Worm (Caenorhabditis elegans) whole organism, L1 larva: ENCODE measurements around the gene C28A5.6.
A peak's percentile ranks its signal among the peaks of the same experiment; 100 is the strongest.

Source experiments
- F16B12.6 ChIP-seq: fragments of 150-350 bp; optimal IDR thresholded peaks from 2 replicates; lab custom pipeline; 2014; ENCODE audit warnings: missing biosample characterization, missing genetic modification characterization
- dsc-1 ChIP-seq: sonication (generic microtip); optimal IDR thresholded peaks from 2 replicates; lab custom pipeline; 2016; ENCODE audit warnings: mild to moderate bottlenecking, missing genetic modification characterization, missing compliant biosample characterization
- fkh-8 ChIP-seq: sonication (generic microtip); optimal IDR thresholded peaks from 2 replicates; lab custom pipeline; 2016; ENCODE audit warnings: mild to moderate bottlenecking, missing genetic modification characterization, missing compliant biosample characterization
- grh-1 ChIP-seq: fragments of 200-800 bp; sonication (Bioruptor generic); IDR thresholded peaks from 2 replicates; pipeline ENCODE4 v1.3.6; 2022; ENCODE audit warnings: missing genetic modification reagents, missing genetic modification characterization, missing compliant biosample characterization
- irx-1 ChIP-seq: sonication (generic microtip); optimal IDR thresholded peaks from 2 replicates; lab custom pipeline; 2016; ENCODE audit warnings: missing genetic modification characterization, missing compliant biosample characterization
- lin-35 ChIP-seq, 2 experiments: fragments of 150-350 bp; optimal IDR thresholded peaks; 2 replicates each; lab custom pipeline; 2014; ENCODE audit warnings: missing biosample characterization in 2 of 2, missing genetic modification characterization in 2 of 2, missing genetic modification reagents in 2 of 2
- mef-2 ChIP-seq: fragments of 150-350 bp; optimal IDR thresholded peaks from 2 replicates; lab custom pipeline; 2014; ENCODE audit warnings: missing biosample characterization, missing genetic modification characterization
- nhr-19 ChIP-seq: fragments of 200-800 bp; sonication (Bioruptor generic); conservative IDR thresholded peaks from 2 replicates; pipeline ENCODE4 v1.3.6; 2022; ENCODE audit warnings: missing genetic modification characterization, missing compliant biosample characterization
- nhr-20 ChIP-seq: sonication (generic microtip); optimal IDR thresholded peaks from 2 replicates; lab custom pipeline; 2016; ENCODE audit warnings: mild to moderate bottlenecking, missing genetic modification characterization, missing compliant biosample characterization
- nhr-28 ChIP-seq: fragments of 150-350 bp; optimal IDR thresholded peaks from 2 replicates; lab custom pipeline; 2014; ENCODE audit warnings: missing biosample characterization, missing genetic modification characterization
- nhr-84 ChIP-seq: sonication (generic microtip); optimal IDR thresholded peaks from 2 replicates; lab custom pipeline; 2017; ENCODE audit warnings: missing biosample characterization, missing genetic modification characterization
- nhr-85 ChIP-seq: sonication (generic microtip); peaks from one replicate; lab custom pipeline; 2016; ENCODE audit warnings: missing genetic modification characterization, inconsistent platforms, missing compliant biosample characterization
- pag-3 ChIP-seq: sonication (generic microtip); optimal IDR thresholded peaks from 2 replicates; lab custom pipeline; 2017; ENCODE audit warnings: missing genetic modification characterization, mild to moderate bottlenecking, missing compliant biosample characterization, antibody characterized with exemption, borderline replicate concordance; ENCODE audit not compliant: insufficient read depth
- tbx-2 ChIP-seq: sonication (generic microtip); optimal IDR thresholded peaks from 2 replicates; lab custom pipeline; 2016; ENCODE audit warnings: missing genetic modification characterization, missing compliant biosample characterization
- xbp-1 ChIP-seq: sonication (generic microtip); optimal IDR thresholded peaks from 2 replicates; lab custom pipeline; 2016; ENCODE audit warnings: missing genetic modification characterization, missing compliant biosample characterization

Gene C28A5.6

ce11 chrIII:4378600-4379293, 50.6 kb downstream of the C28A5.6 start (continued):
- TF ChIP-seq fkh-8 (peak; percentile 29), grh-1 (0 out of 2 replicates have a peak, but pooled peaks have one; percentile 28), dsc-1 (peak; percentile 25), nhr-85 (tag; lab: Kevin White, UChicago) (peak; percentile 56), xbp-1 (tag; lab: Kevin White, UChicago) (peak; percentile 25), lin-35 (GFP tag; optimal IDR thresholded peaks at IDR 0.05; lab: Kevin White, UChicago) (peak in 1 of 2 experiments; percentile 21), irx-1 (tag; lab: Kevin White, UChicago) (peak; percentile 19), tbx-2 (tag; lab: Kevin White, UChicago) (peak; percentile 23)

ce11 chrIII:4374854-4375253, 54.4 kb downstream of the C28A5.6 start, which contains the start of gene pals-26:
pals-26 (plus strand) TSS chrIII:4375154.
- no peak for TF ChIP-seq nhr-28 (tag; lab: Kevin White, UChicago)
- TF ChIP-seq mef-2 = no peak
- TF ChIP-seq nhr-20 (tag; lab: Kevin White, UChicago) = no peak
- no peak for TF ChIP-seq nhr-19
- TF ChIP-seq pag-3 = no peak
- TF ChIP-seq F16B12.6 (tag; lab: Kevin White, UChicago) = no peak
- no peak for TF ChIP-seq nhr-84
